Worm (Caenorhabditis elegans) whole organism, early embryonic: Measurements from ENCODE around the gene spp-14.

ENCODE experiments used
- B0310.2 ChIP-seq: sonication (generic microtip); optimal IDR thresholded peaks from 2 replicates; lab custom pipeline; 2016; ENCODE audit warnings: mild to moderate bottlenecking, missing genetic modification characterization, missing compliant biosample characterization
- F13C5.2 ChIP-seq: sonication (generic microtip); optimal IDR thresholded peaks from 2 replicates; lab custom pipeline; 2017; ENCODE audit warnings: mild to moderate bottlenecking, missing genetic modification characterization, inconsistent platforms, missing compliant biosample characterization
- aly-1 ChIP-seq: sonication (generic microtip); optimal IDR thresholded peaks from 2 replicates; lab custom pipeline; 2016; ENCODE audit warnings: missing genetic modification characterization, missing compliant biosample characterization
- ama-1 ChIP-seq: fragments of 150-350 bp; optimal IDR thresholded peaks from 2 replicates; lab custom pipeline; 2014
- ceh-13 ChIP-seq: fragments of 200-800 bp; sonication (Bioruptor generic); optimal IDR thresholded peaks from 2 replicates; lab custom pipeline; 2018; ENCODE audit warnings: mild to moderate bottlenecking, missing genetic modification characterization, missing compliant biosample characterization
- ceh-36 ChIP-seq: sonication (generic microtip); optimal IDR thresholded peaks from 2 replicates; lab custom pipeline; 2016; ENCODE audit warnings: missing genetic modification characterization, inconsistent platforms, missing compliant biosample characterization
- ets-7 ChIP-seq: sonication (generic microtip); optimal IDR thresholded peaks from 2 replicates; lab custom pipeline; 2016; ENCODE audit warnings: missing genotype, missing genetic modification characterization, missing compliant biosample characterization
- flt-1 ChIP-seq: fragments of 200-800 bp; sonication (Bioruptor generic); IDR thresholded peaks from 2 replicates; pipeline ENCODE4 v1.3.6; 2022; ENCODE audit warnings: missing genetic modification characterization, missing compliant biosample characterization
- hmbx-1 ChIP-seq: sonication (generic microtip); optimal IDR thresholded peaks from 2 replicates; lab custom pipeline; 2016; ENCODE audit warnings: mild to moderate bottlenecking, missing genetic modification characterization, missing compliant biosample characterization
- hmg-4 ChIP-seq: fragments of 200-800 bp; sonication (Bioruptor generic); optimal IDR thresholded peaks from 2 replicates; lab custom pipeline; 2018; ENCODE audit warnings: mild to moderate bottlenecking, missing genetic modification characterization, missing compliant biosample characterization
- hnd-1 ChIP-seq: sonication (generic microtip); optimal IDR thresholded peaks from 2 replicates; lab custom pipeline; 2016; ENCODE audit warnings: missing genetic modification characterization, missing compliant biosample characterization
- pes-1 ChIP-seq: fragments of 200-800 bp; sonication (Bioruptor generic); IDR thresholded peaks from 2 replicates; pipeline ENCODE4 v1.3.6; 2022; ENCODE audit warnings: missing genetic modification reagents, missing genetic modification characterization, missing compliant biosample characterization
- scrt-1 ChIP-seq: fragments of 200-800 bp; sonication (Bioruptor generic); IDR thresholded peaks from 2 replicates; pipeline ENCODE4 v1.3.6; 2022; ENCODE audit warnings: missing genetic modification characterization, missing compliant biosample characterization
- sea-1 ChIP-seq: fragments of 200-800 bp; sonication (Bioruptor generic); conservative IDR thresholded peaks from 2 replicates; pipeline ENCODE4 v1.3.6; 2022; ENCODE audit warnings: missing genetic modification characterization, missing compliant biosample characterization
- tbx-11 ChIP-seq: fragments of 200-800 bp; sonication (Bioruptor generic); IDR thresholded peaks from 2 replicates; pipeline ENCODE4 v1.3.6; 2022; ENCODE audit warnings: missing genetic modification characterization, missing compliant biosample characterization
- tbx-37 ChIP-seq: fragments of 200-800 bp; sonication (Bioruptor generic); conservative IDR thresholded peaks from 2 replicates; pipeline ENCODE4 v1.3.6; 2022; ENCODE audit warnings: missing genetic modification reagents, missing genetic modification characterization, missing compliant biosample characterization
- tra-4 ChIP-seq: sonication (generic microtip); optimal IDR thresholded peaks from 2 replicates; lab custom pipeline; 2017; ENCODE audit warnings: missing genetic modification characterization, missing compliant biosample characterization

spp-14 gene

ce11 chrX:7703863-7704262 lies 21.9 kb upstream of the spp-14 start:
- no peak for TF ChIP-seq B0310.2 (tag; lab: Kevin White, UChicago)
- no peak for TF ChIP-seq F13C5.2 (tag; lab: Kevin White, UChicago)
- TF ChIP-seq tbx-11 (GFP tag; lab: Robert Waterston, UW), result no peak
- no peak for TF ChIP-seq ceh-13 (GFP tag; lab: Kevin White, UChicago)
- TF ChIP-seq hmg-4 (GFP tag; lab: Kevin White, UChicago), result no peak
- TF ChIP-seq ceh-36 (tag; lab: Kevin White, UChicago), result no peak
- no peak for TF ChIP-seq scrt-1
- TF ChIP-seq aly-1 (tag; lab: Kevin White, UChicago), result no peak
- TF ChIP-seq hmbx-1 (tag; lab: Kevin White, UChicago), result no peak
- TF ChIP-seq ets-7 (tag; lab: Kevin White, UChicago), result no peak
- no peak for TF ChIP-seq tbx-37 (GFP tag; lab: Robert Waterston, UW)

DNA sequence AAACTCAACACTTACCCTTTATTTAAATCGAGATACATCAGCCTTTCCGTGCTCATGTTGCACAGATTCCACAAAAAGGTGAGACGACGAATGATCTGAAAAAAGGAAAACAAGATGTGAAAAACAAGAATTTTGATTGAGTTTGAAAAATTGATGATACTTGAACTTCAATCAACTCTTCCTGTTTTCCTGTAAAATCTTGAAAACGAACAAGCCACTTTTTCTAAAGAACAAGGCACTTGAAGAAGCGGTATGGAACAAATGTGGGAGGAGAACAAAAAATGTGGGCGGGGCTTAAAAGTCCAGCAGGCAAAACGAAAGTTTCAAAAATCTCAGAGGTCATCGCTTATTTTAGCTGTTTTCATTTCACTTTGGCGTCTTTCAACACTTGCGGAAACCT lies 18.7 kb upstream of the spp-14 start, which contains the start of gene kvs-1:
TSS of gene kvs-1 (minus strand) at position 101 of the 400 bp plus-strand sequence.
- TF ChIP-seq tbx-11 (GFP tag; lab: Robert Waterston, UW), result no peak
- TF ChIP-seq ama-1 (lab: Kevin White, UChicago), result no peak
- no peak for TF ChIP-seq ets-7 (tag; lab: Kevin White, UChicago)
- no peak for TF ChIP-seq ceh-13 (GFP tag; lab: Kevin White, UChicago)
- TF ChIP-seq hmbx-1 (tag; lab: Kevin White, UChicago), result no peak
- TF ChIP-seq B0310.2 (tag; lab: Kevin White, UChicago), result no peak
- TF ChIP-seq aly-1 (tag; lab: Kevin White, UChicago), result no peak
- TF ChIP-seq tbx-37 (GFP tag; lab: Robert Waterston, UW), result no peak
- TF ChIP-seq flt-1 (GFP tag; lab: Robert Waterston, UW), result no peak
- TF ChIP-seq hmg-4 (GFP tag; lab: Kevin White, UChicago), result no peak
- TF ChIP-seq ceh-36 (tag; lab: Kevin White, UChicago), result no peak
- TF ChIP-seq hnd-1 (tag; lab: Kevin White, UChicago), result no peak
- TF ChIP-seq F13C5.2 (tag; lab: Kevin White, UChicago), result no peak
- no peak for TF ChIP-seq tra-4 (tag; lab: Kevin White, UChicago)
- no peak for TF ChIP-seq pes-1
- TF ChIP-seq scrt-1, result no peak
- no peak for TF ChIP-seq sea-1 (GFP tag; lab: Robert Waterston, UW)

ce11 chrX:7710187-7710586 lies 15.6 kb upstream of the spp-14 start:
- TF ChIP-seq hmg-4 (GFP tag; lab: Kevin White, UChicago) (no peak), hnd-1 (tag; lab: Kevin White, UChicago) (no peak), sea-1 (GFP tag; lab: Robert Waterston, UW) (no peak), B0310.2 (tag; lab: Kevin White, UChicago) (peak; percentile 37), tra-4 (tag; lab: Kevin White, UChicago) (no peak)

- TF ChIP-seq aly-1 (tag; lab: Kevin White, UChicago) (no peak), tbx-11 (GFP tag; lab: Robert Waterston, UW) (no peak), pes-1 (no peak), hmg-4 (GFP tag; lab: Kevin White, UChicago) (no peak)
Measured at ce11 chrX:7710643-7711042, 15.1 kb upstream of the spp-14 start, which contains the start of gene K09F5.4. TSS of gene K09F5.4 (minus strand) at chrX:7710743.

ce11 chrX:7712887-7713286 lies 12.9 kb upstream of the spp-14 start:
- TF ChIP-seq hmg-4 (GFP tag; lab: Kevin White, UChicago) (peak; percentile 72), F13C5.2 (tag; lab: Kevin White, UChicago) (no peak)

- TF ChIP-seq aly-1 (tag; lab: Kevin White, UChicago), result no peak
- no peak for TF ChIP-seq ets-7 (tag; lab: Kevin White, UChicago)
- TF ChIP-seq hmg-4 (GFP tag; lab: Kevin White, UChicago), result no peak
- no peak for TF ChIP-seq ceh-13 (GFP tag; lab: Kevin White, UChicago)
- TF ChIP-seq scrt-1, result no peak
- no peak for TF ChIP-seq ceh-36 (tag; lab: Kevin White, UChicago)
- TF ChIP-seq hmbx-1 (tag; lab: Kevin White, UChicago), result no peak
- no peak for TF ChIP-seq tbx-11 (GFP tag; lab: Robert Waterston, UW)
- no peak for TF ChIP-seq F13C5.2 (tag; lab: Kevin White, UChicago)
- no peak for TF ChIP-seq hnd-1 (tag; lab: Kevin White, UChicago)
- TF ChIP-seq ama-1 (lab: Kevin White, UChicago), result no peak
- no peak for TF ChIP-seq flt-1 (GFP tag; lab: Robert Waterston, UW)
Measured at ce11 chrX:7715463-7715862, 10.3 kb upstream of the spp-14 start.

- TF ChIP-seq scrt-1 (no peak), ceh-13 (GFP tag; lab: Kevin White, UChicago) (no peak), hmbx-1 (tag; lab: Kevin White, UChicago) (no peak), pes-1 (no peak), F13C5.2 (tag; lab: Kevin White, UChicago) (no peak), aly-1 (tag; lab: Kevin White, UChicago) (peak; percentile 23)
Measured at ce11 chrX:7718972-7719371, 6.8 kb upstream of the spp-14 start, which contains the start of gene K09F5.6. TSS of gene K09F5.6 (plus strand) at chrX:7719272.

ce11 chrX:7720565-7720964 lies 5.2 kb upstream of the spp-14 start:
- TF ChIP-seq scrt-1 (no peak), B0310.2 (tag; lab: Kevin White, UChicago) (no peak)
